Worm (Caenorhabditis elegans): ENCODE measurements around the gene F21D5.3.
A peak's percentile ranks its signal among the peaks of the same experiment; 100 is the strongest.

Gene F21D5.3

ce11 chrIV:8782172-8782571 lies 51.6 kb downstream of the F21D5.3 start (continued):
- TF ChIP-seq nhr-12 (tag; optimal IDR thresholded peaks at IDR 0.05) = no peak
- peak; percentile 84 for TF ChIP-seq mep-1 (tag; optimal IDR thresholded peaks at IDR 0.05)
- peak; percentile 74 for TF ChIP-seq mls-2 (tag; optimal IDR thresholded peaks at IDR 0.05)
- TF ChIP-seq ztf-11 (tag; optimal IDR thresholded peaks at IDR 0.05) = peak; percentile 74

ce11 chrIV:8784855-8785327 lies 54.3 kb downstream of the F21D5.3 start, which contains the start of gene C33D9.13:
C33D9.13 (minus strand) TSS chrIV:8785277.
- TF ChIP-seq pha-4 (tag; optimal IDR thresholded peaks at IDR 0.05) = no peak
- no peak for TF ChIP-seq sptf-1 (tag; optimal IDR thresholded peaks at IDR 0.05)
- TF ChIP-seq ces-1 (GFP tag; optimal IDR thresholded peaks at IDR 0.05) = peak; percentile 29
